Fruit fly (Drosophila melanogaster): ENCODE measurements around the gene CG10859.

CG10859 gene

DNA sequence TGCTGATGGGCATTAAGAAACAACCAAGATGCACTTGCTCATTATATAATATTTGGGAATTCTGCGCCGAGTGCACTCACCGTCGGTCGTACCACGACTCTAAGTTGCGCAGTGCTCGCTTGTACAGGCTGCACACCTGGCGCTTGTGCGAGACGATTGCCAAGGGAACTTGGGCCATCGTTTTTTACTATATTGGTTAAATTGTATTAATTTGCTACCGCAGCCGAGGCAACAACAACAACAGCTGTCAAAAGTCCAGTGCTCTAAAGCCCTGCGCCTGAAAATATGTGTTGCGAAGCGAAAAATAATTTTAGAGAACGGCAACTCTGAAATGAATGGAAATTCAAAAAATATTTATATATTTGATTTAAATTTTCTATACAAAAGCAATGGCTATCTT, 27.7 kb downstream of the CG10859 start, which contains the start of gene ND-B22 (continued):
- TF ChIP-seq Opbp (GFP tag; IDR thresholded peaks at IDR 0.05; ENCODE audit: partially characterized antibody) (peak; percentile 55; the same call in 2 of the 3 replicates), NC2β (GFP tag; optimal IDR thresholded peaks at IDR 0.05) (peak; percentile 17), CG6854 (GFP tag; optimal IDR thresholded peaks at IDR 0.05) (no peak), pita (GFP tag; optimal IDR thresholded peaks at IDR 0.05) (no peak), Hand (GFP tag; optimal IDR thresholded peaks at IDR 0.05) (no peak), CG1602 (GFP tag; optimal IDR thresholded peaks at IDR 0.05) (peak; percentile 24), CG8290 (GFP tag; optimal IDR thresholded peaks at IDR 0.05) (no peak), CG8290 (tag; optimal IDR thresholded peaks at IDR 0.05) (peak in 1 of 2 experiments; percentile 49), D (optimal IDR thresholded peaks at IDR 0.05) (no peak), D (GFP tag; optimal IDR thresholded peaks at IDR 0.05) (no peak), nmo (GFP tag; optimal IDR thresholded peaks at IDR 0.05) (peak; percentile 39), Aef1 (GFP tag; IDR thresholded peaks at IDR 0.05) (peak; percentile 64), CG30403 (GFP tag; optimal IDR thresholded peaks at IDR 0.05) (peak; percentile 58), sisA (GFP tag; IDR thresholded peaks at IDR 0.05) (no peak), CG10431 (GFP tag; optimal IDR thresholded peaks at IDR 0.05) (peak; percentile 7), Ptx1 (GFP tag; IDR thresholded peaks at IDR 0.05) (peak; percentile 36; the same call in 1 of the 2 replicates), tna (GFP tag; IDR thresholded peaks at IDR 0.05; ENCODE audit: partially characterized antibody) (0 out of 2 replicates have a peak, but pooled peaks have one; percentile 33), sens-2 (GFP tag; IDR thresholded peaks at IDR 0.05) (no peak), CG10462 (GFP tag; optimal IDR thresholded peaks at IDR 0.05) (no peak), wek (GFP tag; optimal IDR thresholded peaks at IDR 0.05) (no peak), CG12071 (GFP tag; optimal IDR thresholded peaks at IDR 0.05) (no peak), CG3407 (GFP tag; optimal IDR thresholded peaks at IDR 0.05) (peak; percentile 26), pros (GFP tag; optimal IDR thresholded peaks at IDR 0.05) (no peak), CG11504 (tag; optimal IDR thresholded peaks at IDR 0.05) (peak; percentile 32), CG10543 (GFP tag; optimal IDR thresholded peaks at IDR 0.05) (peak; percentile 38), CG12219 (GFP tag; optimal IDR thresholded peaks at IDR 0.05) (no peak), YL-1 (GFP tag; optimal IDR thresholded peaks at IDR 0.05) (peak; percentile 84), CG13894 (tag; optimal IDR thresholded peaks at IDR 0.05) (peak; percentile 8), wor (GFP tag; IDR thresholded peaks at IDR 0.05) (no peak), crp (GFP tag; optimal IDR thresholded peaks at IDR 0.05) (peak in 1 of 2 experiments; percentile 74), CG1603 (tag; optimal IDR thresholded peaks at IDR 0.05) (peak; percentile 46), oc (tag; optimal IDR thresholded peaks at IDR 0.05) (no peak), peb (GFP tag; IDR thresholded peaks at IDR 0.05) (no peak), sc (optimal IDR thresholded peaks at IDR 0.05) (no peak), sc (GFP tag; optimal IDR thresholded peaks at IDR 0.05) (no peak), PHDP (tag; optimal IDR thresholded peaks at IDR 0.05) (peak; percentile 24), her (GFP tag; optimal IDR thresholded peaks at IDR 0.05) (no peak), Hr51 (GFP tag; optimal IDR thresholded peaks at IDR 0.05) (peak in 1 of 2 experiments; percentile 5), Kr (GFP tag; optimal IDR thresholded peaks at IDR 0.05) (no peak), ewg (GFP tag; optimal IDR thresholded peaks at IDR 0.05) (peak; percentile 52), zfh2 (GFP tag; optimal IDR thresholded peaks at IDR 0.05) (peak; percentile 40), Deaf1 (tag; optimal IDR thresholded peaks at IDR 0.05) (no peak), NC2α (GFP tag; optimal IDR thresholded peaks at IDR 0.05) (no peak), CG6654 (GFP tag; optimal IDR thresholded peaks at IDR 0.05) (no peak), br (optimal IDR thresholded peaks at IDR 0.05) (no peak), CG1233 (GFP tag; optimal IDR thresholded peaks at IDR 0.05) (peak; percentile 39), CG4617 (GFP tag; optimal IDR thresholded peaks at IDR 0.05; ENCODE audit: borderline replicate concordance) (peak; percentile 87), CG43689 (GFP tag; IDR thresholded peaks at IDR 0.05) (no peak), amos (GFP tag; IDR thresholded peaks at IDR 0.05; ENCODE audit: partially characterized antibody) (peak; percentile 30; the same call in 1 of the 2 replicates), ap (GFP tag; IDR thresholded peaks at IDR 0.05) (no peak), CG34376 (GFP tag; optimal IDR thresholded peaks at IDR 0.05) (peak; percentile 33)

Data from whole organism, embryonic.